Fruit fly (Drosophila melanogaster): ENCODE data around the gene msl-1.

msl-1 gene

DNA sequence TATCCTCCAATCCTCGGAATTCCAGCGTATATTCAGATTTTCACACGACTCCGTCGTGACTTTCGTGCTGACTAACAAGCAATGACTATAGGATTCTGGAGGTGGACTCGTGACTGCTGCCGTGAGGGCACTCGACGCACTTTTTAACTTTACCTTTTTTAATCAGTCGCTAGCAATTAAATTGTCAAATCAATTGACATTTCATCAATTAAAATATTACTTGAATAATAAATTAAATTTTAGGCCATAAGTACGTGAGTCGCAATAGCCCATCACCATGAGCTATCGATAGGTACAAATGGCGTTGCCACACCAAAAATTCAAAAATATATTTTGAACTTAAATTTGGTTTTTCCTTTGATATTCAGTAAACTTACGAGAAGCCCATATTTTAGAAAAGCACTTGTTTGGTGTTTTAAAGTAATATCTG is 17.0 kb upstream of the msl-1 start, which contains the start of gene Jwa (continued):
- TF ChIP-seq CG9932 (GFP tag; IDR thresholded peaks at IDR 0.05) (peak; percentile 98), CG4404 (GFP tag; IDR thresholded peaks at IDR 0.05) (peak; percentile 94), Mad (GFP tag; optimal IDR thresholded peaks at IDR 0.05) (peak; percentile 93), CG31388 (GFP tag; optimal IDR thresholded peaks at IDR 0.05) (peak; percentile 68), tio (GFP tag; optimal IDR thresholded peaks at IDR 0.05) (peak; percentile 95), CG9876 (GFP tag; optimal IDR thresholded peaks at IDR 0.05) (peak; percentile 87), CG3163 (GFP tag; optimal IDR thresholded peaks at IDR 0.05) (peak; percentile 78), sima (GFP tag; optimal IDR thresholded peaks at IDR 0.05) (peak; percentile 56), CG42726 (GFP tag; IDR thresholded peaks at IDR 0.05; ENCODE audit: partially characterized antibody) (peak; percentile 91), Myb (GFP tag; optimal IDR thresholded peaks at IDR 0.05) (peak; percentile 84), CG12299 (tag; optimal IDR thresholded peaks at IDR 0.05) (peak; percentile 65), C15 (GFP tag; IDR thresholded peaks at IDR 0.05) (peak; percentile 87), insv (GFP tag; optimal IDR thresholded peaks at IDR 0.05) (peak in 1 of 2 experiments; percentile 46), seq (GFP tag; IDR thresholded peaks at IDR 0.05) (peak; percentile 83), CG17802 (tag; optimal IDR thresholded peaks at IDR 0.05) (peak; percentile 47), zfh2 (GFP tag; optimal IDR thresholded peaks at IDR 0.05) (peak; percentile 97), Drgx (GFP tag; IDR thresholded peaks at IDR 0.05) (peak; percentile 74), CG9215 (GFP tag; IDR thresholded peaks at IDR 0.05) (peak; percentile 92), CG4424 (GFP tag; optimal IDR thresholded peaks at IDR 0.05) (peak; percentile 84), CG10209 (GFP tag; optimal IDR thresholded peaks at IDR 0.05) (peak; percentile 95), nmo (GFP tag; optimal IDR thresholded peaks at IDR 0.05) (peak; percentile 89), slou (GFP tag; optimal IDR thresholded peaks at IDR 0.05) (peak; percentile 93), CG14014 (GFP tag; IDR thresholded peaks at IDR 0.05) (peak; percentile 89), CG13287 (GFP tag; IDR thresholded peaks at IDR 0.05; ENCODE audit: partially characterized antibody) (peak; percentile 100), trh (GFP tag; optimal IDR thresholded peaks at IDR 0.05) (peak; percentile 76), CG1602 (GFP tag; optimal IDR thresholded peaks at IDR 0.05) (peak; percentile 94), dysf (GFP tag; IDR thresholded peaks at IDR 0.05) (peak; percentile 88), lola (GFP tag; optimal IDR thresholded peaks at IDR 0.05) (peak in 1 of 3 experiments; percentile 95), Rfx (GFP tag; IDR thresholded peaks at IDR 0.05) (peak; percentile 94), CG15601 (tag; optimal IDR thresholded peaks at IDR 0.05) (peak; percentile 73), amos (GFP tag; IDR thresholded peaks at IDR 0.05; ENCODE audit: partially characterized antibody) (peak; percentile 97), Neu2 (GFP tag; optimal IDR thresholded peaks at IDR 0.05; ENCODE audit: borderline replicate concordance) (peak; percentile 61), Taf1 (GFP tag; IDR thresholded peaks at IDR 0.05) (peak; percentile 88), Hmr (GFP tag; optimal IDR thresholded peaks at IDR 0.05) (peak; percentile 97), Poxn (GFP tag; IDR thresholded peaks at IDR 0.05) (peak; percentile 83), tin (GFP tag; optimal IDR thresholded peaks at IDR 0.05) (peak; percentile 96), Oaz (GFP tag; IDR thresholded peaks at IDR 0.05) (peak; percentile 81), CG7357 (GFP tag; IDR thresholded peaks at IDR 0.05) (peak; percentile 81), caup (GFP tag; optimal IDR thresholded peaks at IDR 0.05; ENCODE audit: severe bottlenecking) (peak; percentile 91), HLHmδ (GFP tag; optimal IDR thresholded peaks at IDR 0.05) (no peak), CG6765 (GFP tag; optimal IDR thresholded peaks at IDR 0.05) (peak; percentile 15), grau (tag; optimal IDR thresholded peaks at IDR 0.05) (peak; percentile 94), MBD-R2 (GFP tag; IDR thresholded peaks at IDR 0.05) (peak; percentile 94), Awh (GFP tag; IDR thresholded peaks at IDR 0.05) (peak; percentile 80), Hr51 (GFP tag; optimal IDR thresholded peaks at IDR 0.05) (peak; percentile 86 to 90), jumu (GFP tag; optimal IDR thresholded peaks at IDR 0.05) (peak; percentile 88), Adf1 (GFP tag; IDR thresholded peaks at IDR 0.05) (peak; percentile 72), CG17359 (tag; optimal IDR thresholded peaks at IDR 0.05) (peak; percentile 78), CG7963 (GFP tag; IDR thresholded peaks at IDR 0.05; ENCODE audit: partially characterized antibody) (peak; percentile 93), fu2 (GFP tag; optimal IDR thresholded peaks at IDR 0.05) (peak; percentile 93)
